Worm (Caenorhabditis elegans): Measurements from ENCODE around the gene E02H9.1.
A peak's percentile ranks its signal among the peaks of the same experiment; 100 is the strongest.

The E02H9.1 gene

DNA sequence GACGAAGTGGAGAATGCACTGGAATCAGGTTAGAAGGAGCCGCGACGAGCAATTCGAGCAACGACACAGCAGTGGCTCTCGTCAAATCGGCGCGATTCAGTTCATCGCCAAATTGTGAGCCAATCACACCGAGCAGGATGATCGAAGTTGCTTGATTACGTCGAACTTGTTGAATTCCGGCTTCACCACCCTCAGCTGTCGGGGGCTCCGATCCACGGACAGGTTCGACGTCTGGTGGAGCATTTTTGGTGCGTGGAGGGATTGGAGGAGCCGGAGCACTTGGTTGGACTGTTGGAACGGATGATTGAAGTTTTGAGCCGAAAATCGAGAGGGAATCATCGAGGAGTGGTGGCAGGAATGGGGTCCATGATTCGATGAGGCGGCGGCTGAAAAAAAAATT is 47.2 kb downstream of the E02H9.1 start:
- TF ChIP-seq Y95B8A.8 (GFP tag; IDR thresholded peaks at IDR 0.05) (no peak), zfh-2 (GFP tag; conservative IDR thresholded peaks at IDR 0.05) (peak; percentile 60; the same call in 1 of the 2 replicates), F52B5.7 (tag; optimal IDR thresholded peaks at IDR 0.05) (no peak)

Data from whole organism, young adult.